Worm (Caenorhabditis elegans) whole organism, L4/young adult: Measurements from ENCODE around the gene T25B9.4.

Source experiments
- W03F9.2 ChIP-seq: fragments of 150-350 bp; optimal IDR thresholded peaks from 2 replicates; lab custom pipeline; 2014; ENCODE audit warnings: missing biosample characterization, missing genetic modification characterization
- him-1 ChIP-seq: sonication (generic microtip); optimal IDR thresholded peaks from 2 replicates; lab custom pipeline; 2016; ENCODE audit warnings: missing genotype, missing genetic modification reagents, missing genetic modification characterization, missing compliant biosample characterization

DNA sequence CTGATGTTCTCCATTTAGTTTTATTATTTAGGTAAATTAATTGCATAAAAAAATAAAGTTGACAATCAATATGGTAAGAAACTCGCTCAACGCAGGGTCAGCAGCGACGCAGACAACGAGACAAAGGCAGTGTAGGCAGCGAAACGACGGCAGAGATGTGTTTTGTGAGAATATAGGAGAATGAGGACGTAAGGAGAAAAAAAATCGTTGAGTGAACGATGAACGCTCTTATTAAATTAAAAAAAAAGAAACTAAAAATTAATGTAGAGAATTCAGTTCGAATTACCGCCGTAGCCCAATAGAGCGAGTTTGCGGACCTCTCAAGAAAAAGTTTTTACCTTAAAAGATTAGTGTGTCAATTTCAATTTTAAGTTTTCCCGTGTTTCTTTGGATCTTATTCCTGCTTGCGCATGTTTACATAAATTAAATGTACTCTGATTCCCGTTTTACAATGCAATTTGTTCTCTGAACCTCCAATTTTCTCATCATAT, 10.7 kb upstream of the T25B9.4 start, which contains the start of gene T25B9.8:
- TF ChIP-seq him-1 (no peak), W03F9.2 (tag; lab: Kevin White, UChicago) (no peak)
